Worm (Caenorhabditis elegans) whole organism, L3 larva: ENCODE data around the gene fbxc-22.

Experiments
- ama-1 ChIP-seq: fragments of 150-350 bp; optimal IDR thresholded peaks from 2 replicates; lab custom pipeline; 2018
- ceh-16 ChIP-seq: sonication (generic microtip); optimal IDR thresholded peaks from 2 replicates; lab custom pipeline; 2017; ENCODE audit warnings: missing biosample characterization, missing genetic modification characterization
- ceh-28 ChIP-seq: fragments of 150-350 bp; optimal IDR thresholded peaks from 2 replicates; lab custom pipeline; 2014; ENCODE audit warnings: missing biosample characterization, missing genetic modification reagents, missing genetic modification characterization
- ceh-82 ChIP-seq: fragments of 150-350 bp; optimal IDR thresholded peaks from 2 replicates; lab custom pipeline; 2014; ENCODE audit warnings: missing biosample characterization, missing genetic modification characterization
- ceh-9 ChIP-seq: sonication (generic microtip); optimal IDR thresholded peaks from 2 replicates; lab custom pipeline; 2018; ENCODE audit warnings: missing biosample characterization, missing genetic modification characterization
- daf-12 ChIP-seq: fragments of 150-350 bp; optimal IDR thresholded peaks from 2 replicates; lab custom pipeline; 2014; ENCODE audit warnings: missing biosample characterization, missing genetic modification reagents, missing genetic modification characterization
- egl-27 ChIP-seq: sonication (generic microtip); optimal IDR thresholded peaks from 4 replicates; lab custom pipeline; 2017; ENCODE audit warnings: missing biosample characterization, missing genetic modification reagents, missing genetic modification characterization
- elt-2 ChIP-seq: sonication (generic microtip); optimal IDR thresholded peaks from 2 replicates; lab custom pipeline; 2016; ENCODE audit warnings: missing genetic modification reagents, mild to moderate bottlenecking, missing genetic modification characterization, missing compliant biosample characterization
- eor-1 ChIP-seq, 2 experiments: fragments of 150-350 bp; optimal IDR thresholded peaks; 2 replicates each; lab custom pipeline; 2014 to 2018; ENCODE audit warnings: missing biosample characterization in 2 of 2, missing genetic modification characterization in 2 of 2
- fkh-10 ChIP-seq: sonication (generic microtip); optimal IDR thresholded peaks from 2 replicates; lab custom pipeline; 2017; ENCODE audit warnings: missing biosample characterization, missing genetic modification reagents, missing genetic modification characterization
- fos-1 ChIP-seq: fragments of 150-350 bp; optimal IDR thresholded peaks from 2 replicates; lab custom pipeline; 2014; ENCODE audit warnings: missing biosample characterization, missing genetic modification characterization
- hmg-11 ChIP-seq: sonication (generic microtip); optimal IDR thresholded peaks from 2 replicates; lab custom pipeline; 2016; ENCODE audit warnings: missing genetic modification characterization, missing compliant biosample characterization
- jun-1 ChIP-seq: fragments of 150-350 bp; optimal IDR thresholded peaks from 2 replicates; lab custom pipeline; 2014; ENCODE audit warnings: missing biosample characterization, missing genetic modification reagents, missing genetic modification characterization
- lin-39 ChIP-seq: fragments of 150-350 bp; optimal IDR thresholded peaks from 2 replicates; lab custom pipeline; 2018; ENCODE audit warnings: missing biosample characterization, missing genetic modification reagents, missing genetic modification characterization
- lsy-12 ChIP-seq: sonication (generic microtip); optimal IDR thresholded peaks from 2 replicates; lab custom pipeline; 2016; ENCODE audit warnings: mild to moderate bottlenecking, missing genetic modification characterization, missing compliant biosample characterization
- mdl-1 ChIP-seq: fragments of 150-350 bp; optimal IDR thresholded peaks from 2 replicates; lab custom pipeline; 2014; ENCODE audit warnings: missing biosample characterization, missing genetic modification characterization
- nfya-1 ChIP-seq: sonication (generic microtip); optimal IDR thresholded peaks from 2 replicates; lab custom pipeline; 2017; ENCODE audit warnings: missing genetic modification characterization, mild to moderate bottlenecking, missing compliant biosample characterization, antibody characterized with exemption, moderate library complexity; ENCODE audit not compliant: insufficient read depth
- nhr-11 ChIP-seq: fragments of 150-350 bp; optimal IDR thresholded peaks from 2 replicates; lab custom pipeline; 2014; ENCODE audit warnings: missing biosample characterization, missing genetic modification characterization
- nhr-12 ChIP-seq: fragments of 150-350 bp; optimal IDR thresholded peaks from 2 replicates; lab custom pipeline; 2014; ENCODE audit warnings: missing biosample characterization, missing genetic modification characterization
- nhr-23 ChIP-seq: fragments of 150-350 bp; optimal IDR thresholded peaks from 2 replicates; lab custom pipeline; 2014; ENCODE audit warnings: missing biosample characterization, missing genetic modification reagents, missing genetic modification characterization
- nhr-237 ChIP-seq: fragments of 150-350 bp; optimal IDR thresholded peaks from 2 replicates; lab custom pipeline; 2014; ENCODE audit warnings: missing biosample characterization, missing genetic modification characterization
- nhr-25 ChIP-seq: sonication (generic microtip); optimal IDR thresholded peaks from 2 replicates; lab custom pipeline; 2017; ENCODE audit warnings: missing biosample characterization, missing genetic modification characterization
- nhr-43 ChIP-seq: sonication (generic microtip); optimal IDR thresholded peaks from 2 replicates; lab custom pipeline; 2016; ENCODE audit warnings: mild to moderate bottlenecking, missing genetic modification characterization, missing compliant biosample characterization; ENCODE audit not compliant: poor library complexity, severe bottlenecking
- nhr-67 ChIP-seq: fragments of 150-350 bp; optimal IDR thresholded peaks from 2 replicates; lab custom pipeline; 2014; ENCODE audit warnings: missing biosample characterization, missing genetic modification characterization
- nhr-77 ChIP-seq: fragments of 150-350 bp; optimal IDR thresholded peaks from 2 replicates; lab custom pipeline; 2014; ENCODE audit warnings: missing biosample characterization, missing genetic modification characterization
- pha-4 ChIP-seq: fragments of 150-350 bp; optimal IDR thresholded peaks from 2 replicates; lab custom pipeline; 2014; ENCODE audit warnings: missing biosample characterization, missing genetic modification reagents, missing genetic modification characterization
- pqm-1 ChIP-seq: fragments of 150-350 bp; optimal IDR thresholded peaks from 2 replicates; lab custom pipeline; 2017; ENCODE audit warnings: missing biosample characterization, missing genetic modification characterization, inconsistent platforms
- sea-2 ChIP-seq: fragments of 150-350 bp; sonication (generic microtip); optimal IDR thresholded peaks from 4 replicates; lab custom pipeline; 2014; ENCODE audit warnings: missing biosample characterization, missing genetic modification reagents, missing genetic modification characterization
- tbx-2 ChIP-seq: sonication (generic microtip); optimal IDR thresholded peaks from 2 replicates; lab custom pipeline; 2016; ENCODE audit warnings: mild to moderate bottlenecking, missing genetic modification characterization, missing compliant biosample characterization
- unc-39 ChIP-seq: sonication (generic microtip); optimal IDR thresholded peaks from 4 replicates; lab custom pipeline; 2017; ENCODE audit warnings: missing biosample characterization, missing genetic modification characterization
- unc-62 ChIP-seq: fragments of 150-350 bp; sonication (generic microtip); optimal IDR thresholded peaks from 4 replicates; lab custom pipeline; 2014; ENCODE audit warnings: missing biosample characterization, missing genetic modification reagents, missing genetic modification characterization
- zag-1 ChIP-seq: fragments of 150-350 bp; optimal IDR thresholded peaks from 2 replicates; lab custom pipeline; 2014; ENCODE audit warnings: missing biosample characterization, missing genetic modification characterization
- ztf-11 ChIP-seq: fragments of 150-350 bp; optimal IDR thresholded peaks from 2 replicates; lab custom pipeline; 2014; ENCODE audit warnings: missing biosample characterization, missing genetic modification characterization
- ztf-4 ChIP-seq: fragments of 150-350 bp; optimal IDR thresholded peaks from 2 replicates; lab custom pipeline; 2014; ENCODE audit warnings: missing biosample characterization, missing genetic modification characterization

The fbxc-22 gene

ce11 chrII:1653397-1653796 is 37.5 kb downstream of the fbxc-22 start, which contains the start of gene fbxb-15:
fbxb-15 (minus strand) TSS chrII:1653497.
- TF ChIP-seq nhr-77 (no peak), ceh-28 (no peak), nhr-11 (no peak), ztf-4 (tag; lab: Kevin White, UChicago) (no peak), hmg-11 (tag; lab: Kevin White, UChicago) (no peak), daf-12 (tag; lab: Kevin White, UChicago) (no peak), nhr-23 (tag; lab: Kevin White, UChicago) (no peak), tbx-2 (tag; lab: Kevin White, UChicago) (no peak), unc-39 (tag; lab: Kevin White, UChicago) (no peak), ztf-11 (tag; lab: Kevin White, UChicago) (no peak), egl-27 (tag; lab: Kevin White, UChicago) (no peak), ceh-16 (tag; lab: Kevin White, UChicago) (no peak), lsy-12 (tag; lab: Kevin White, UChicago) (no peak), fos-1 (tag; lab: Kevin White, UChicago) (no peak), ceh-9 (no peak), nhr-25 (tag; lab: Kevin White, UChicago) (no peak)
- TF ChIP-seq, all 47 proteins: peak for 0

DNA sequence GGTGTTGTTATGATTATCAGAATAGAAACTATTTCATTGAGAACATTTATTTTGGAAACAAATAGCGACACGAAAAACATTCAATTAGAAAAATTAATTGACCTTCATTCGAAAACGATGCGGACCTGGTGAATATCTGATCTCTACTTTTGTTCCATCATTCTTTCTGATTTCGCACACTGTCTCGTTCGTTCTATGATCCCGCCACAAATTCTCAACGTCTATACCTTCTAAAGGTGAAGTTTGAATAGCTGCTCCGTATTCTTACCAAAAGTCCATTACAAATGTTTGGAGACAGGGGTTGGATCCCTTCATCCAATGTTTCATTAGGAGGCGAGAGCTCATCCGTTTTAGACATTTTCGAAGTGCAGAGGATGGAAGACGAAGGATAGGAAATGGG is 39.1 kb downstream of the fbxc-22 start, which contains the start of gene fbxb-16:
fbxb-16 (minus strand) TSS at position 101 of the 400 bp plus-strand sequence.
- TF ChIP-seq fkh-10 (GFP tag; lab: Kevin White, UChicago), result peak; percentile 15
- no peak for TF ChIP-seq zag-1

ce11 chrII:1650502-1650901 is 40.4 kb downstream of the fbxc-22 start, which contains the start of gene fbxb-20:
fbxb-20 (minus strand) TSS chrII:1650602.
- TF ChIP-seq unc-62 (GFP tag; lab: Kevin White, UChicago), result no peak
- no peak for TF ChIP-seq ceh-82 (tag; lab: Kevin White, UChicago)
- no peak for TF ChIP-seq lin-39 (tag; lab: Kevin White, UChicago)
- no peak for TF ChIP-seq jun-1 (tag; lab: Kevin White, UChicago)
- TF ChIP-seq nhr-67 (tag; lab: Kevin White, UChicago), result no peak
- TF ChIP-seq sea-2 (GFP tag; lab: Kevin White, UChicago), result no peak
- no peak for TF ChIP-seq nfya-1
- TF ChIP-seq pqm-1 (tag; lab: Kevin White, UChicago), result no peak
- no peak for TF ChIP-seq ama-1 (lab: Kevin White, UChicago)
- no peak for TF ChIP-seq elt-2 (tag; lab: Kevin White, UChicago)
- TF ChIP-seq pha-4 (tag; lab: Kevin White, UChicago), result no peak
- TF ChIP-seq nhr-237 (tag; lab: Kevin White, UChicago), result no peak
- TF ChIP-seq mdl-1 (tag; lab: Kevin White, UChicago), result no peak
- TF ChIP-seq, all 47 proteins: peak for 0

ce11 chrII:1648768-1649167 is 42.1 kb downstream of the fbxc-22 start, which contains the start of gene fbxb-21:
fbxb-21 (minus strand) TSS chrII:1648868.
- TF ChIP-seq fkh-10 (GFP tag; lab: Kevin White, UChicago) (peak; percentile 44), hmg-11 (tag; lab: Kevin White, UChicago) (no peak)
- TF ChIP-seq, all 47 proteins: peak for 1

DNA sequence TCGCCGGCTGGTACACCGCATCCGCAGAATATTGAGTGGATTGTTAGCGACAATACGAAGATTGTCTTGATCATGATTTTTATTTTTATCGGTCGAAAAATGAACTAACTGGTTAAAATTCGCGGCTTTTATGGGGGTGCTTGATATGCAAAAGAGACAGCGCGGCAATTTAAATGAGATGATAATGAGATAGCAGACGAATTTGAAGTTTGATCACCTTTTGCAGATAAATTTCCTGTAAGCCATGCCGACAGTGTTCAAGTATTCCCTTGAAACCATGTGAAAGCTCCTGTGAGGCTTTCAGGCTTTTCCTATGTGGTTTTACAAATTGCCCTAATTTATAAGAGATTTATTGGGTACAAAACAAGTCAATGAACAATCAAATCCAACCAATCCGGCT is 44.7 kb downstream of the fbxc-22 start, which contains the start of gene ZC204.17:
ZC204.17 (minus strand) TSS at position 101 of the 400 bp plus-strand sequence.
- TF ChIP-seq zag-1, result no peak
- TF ChIP-seq eor-1 (tag; optimal IDR thresholded peaks at IDR 0.05; lab: Kevin White, UChicago), result no peak
- TF ChIP-seq nhr-77, result no peak
- no peak for TF ChIP-seq nhr-12 (tag; lab: Kevin White, UChicago)
- no peak for TF ChIP-seq ceh-82 (tag; lab: Kevin White, UChicago)
- TF ChIP-seq nhr-43 (tag; lab: Kevin White, UChicago), result no peak
- no peak for TF ChIP-seq elt-2 (tag; lab: Kevin White, UChicago)
- TF ChIP-seq, all 47 proteins: peak for 0
